Fruit fly (Drosophila melanogaster) whole organism, adult: ENCODE data around the gene Glut3.

Source experiments
- CG33017 ChIP-seq: fragments of 200-800 bp; sonication (Bioruptor generic); optimal IDR thresholded peaks from 2 replicates; lab custom pipeline; 2018; ENCODE audit warnings: missing biosample characterization, mild to moderate bottlenecking, missing genetic modification characterization, moderate library complexity
- CG5204 ChIP-seq: fragments of 200-800 bp; sonication (Bioruptor generic); optimal IDR thresholded peaks from 2 replicates; lab custom pipeline; 2016; ENCODE audit warnings: missing biosample characterization, missing genetic modification characterization
- CG7101 ChIP-seq: fragments of 200-800 bp; sonication (Bioruptor generic); optimal IDR thresholded peaks from 2 replicates; lab custom pipeline; 2018; ENCODE audit warnings: missing biosample characterization, mild to moderate bottlenecking, missing genetic modification characterization, moderate library complexity
- ovo ChIP-seq: fragments of 200-800 bp; sonication (Bioruptor generic); optimal IDR thresholded peaks from 2 replicates; lab custom pipeline; 2016; ENCODE audit warnings: missing biosample characterization, missing genetic modification characterization
- toe ChIP-seq: fragments of 200-800 bp; sonication (Bioruptor generic); optimal IDR thresholded peaks from 2 replicates; lab custom pipeline; 2016; ENCODE audit warnings: missing biosample characterization, missing genetic modification characterization

- peak; percentile 50 for TF ChIP-seq toe (GFP tag; lab: Kevin White, UChicago)
- TF ChIP-seq CG7101 (tag; lab: Kevin White, UChicago) = no peak
- peak; percentile 18 for TF ChIP-seq CG5204
- no peak for TF ChIP-seq ovo (GFP tag; lab: Kevin White, UChicago)
- no peak for TF ChIP-seq CG33017 (tag; lab: Kevin White, UChicago)
These were observed 10.5 kb downstream of the Glut3 start for dm6 chr3R:16798516-16799040.
